Worm (Caenorhabditis elegans): ENCODE data around the gene fbxa-24.

DNA sequence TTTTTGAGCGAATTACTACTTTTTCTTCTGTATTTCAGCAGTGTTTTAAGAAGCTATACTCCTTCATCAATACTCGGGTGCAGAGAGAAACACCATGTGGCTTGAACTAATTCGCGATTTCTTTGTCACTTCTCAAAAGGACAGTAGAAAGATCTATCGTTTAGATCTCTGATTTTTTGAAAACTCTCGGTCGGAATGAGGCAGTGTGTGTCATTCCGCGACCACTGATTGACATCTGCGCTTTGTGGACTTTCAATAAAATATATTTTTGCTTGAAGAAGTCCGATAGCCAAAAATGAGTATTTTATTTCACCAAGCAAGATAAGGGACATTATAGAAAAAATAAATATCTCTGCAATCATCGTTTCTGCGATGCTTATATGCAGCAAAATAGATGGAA lies 45.7 kb downstream of the fbxa-24 start:
- no peak for TF ChIP-seq lin-39 (tag; optimal IDR thresholded peaks at IDR 0.05)
- TF ChIP-seq pha-4 (tag; optimal IDR thresholded peaks at IDR 0.05) = no peak
- no peak for TF ChIP-seq ztf-4 (tag; optimal IDR thresholded peaks at IDR 0.05)
- no peak for TF ChIP-seq R02D3.7 (tag; optimal IDR thresholded peaks at IDR 0.05)
- TF ChIP-seq nhr-76 (tag; optimal IDR thresholded peaks at IDR 0.05) = no peak
- TF ChIP-seq fos-1 (tag; optimal IDR thresholded peaks at IDR 0.05) = no peak
- no peak for TF ChIP-seq ceh-82 (tag; optimal IDR thresholded peaks at IDR 0.05)
- TF ChIP-seq unc-62 (GFP tag; optimal IDR thresholded peaks at IDR 0.05) = no peak
- TF ChIP-seq skn-1 (tag; optimal IDR thresholded peaks at IDR 0.05) = no peak
- no peak for TF ChIP-seq egl-27 (tag; optimal IDR thresholded peaks at IDR 0.05)
- TF ChIP-seq egl-5 (tag; optimal IDR thresholded peaks at IDR 0.05) = no peak
- no peak for TF ChIP-seq jun-1 (tag; optimal IDR thresholded peaks at IDR 0.05)
- TF ChIP-seq nhr-12 (tag; optimal IDR thresholded peaks at IDR 0.05) = no peak
- TF ChIP-seq ama-1 (optimal IDR thresholded peaks at IDR 0.05) = no peak

All from whole organism, L3 larva.